Fruit fly (Drosophila melanogaster) whole organism, embryonic: ENCODE results near the gene ATPsyngamma.

ENCODE experiments used
- Antp ChIP-seq: fragments of 200-800 bp; sonication (Bioruptor generic); optimal IDR thresholded peaks from 3 replicates; lab custom pipeline; 2016; ENCODE audit warnings: missing biosample characterization, missing genetic modification characterization
- CG12391 ChIP-seq: fragments of 200-800 bp; sonication (Bioruptor generic); optimal IDR thresholded peaks from 3 replicates; lab custom pipeline; 2018; ENCODE audit warnings: missing biosample characterization, mild to moderate bottlenecking, missing genetic modification characterization, moderate library complexity
- CG12744 ChIP-seq: fragments of 200-800 bp; sonication (Bioruptor generic); optimal IDR thresholded peaks from 2 replicates; lab custom pipeline; 2016; ENCODE audit warnings: missing biosample characterization, missing genetic modification characterization
- CG14014 ChIP-seq: fragments of 200-800 bp; sonication (Bioruptor generic); IDR thresholded peaks from 2 replicates; pipeline ENCODE4 v1.3.6; 2022; ENCODE audit warnings: missing biosample characterization, missing genetic modification characterization
- CG15011 ChIP-seq: fragments of 200-800 bp; sonication (Bioruptor generic); optimal IDR thresholded peaks from 3 replicates; lab custom pipeline; 2018; ENCODE audit warnings: missing biosample characterization, mild to moderate bottlenecking, missing genetic modification characterization
- CG15601 ChIP-seq: fragments of 200-800 bp; sonication (Bioruptor generic); optimal IDR thresholded peaks from 3 replicates; lab custom pipeline; 2019; ENCODE audit warnings: missing biosample characterization, mild to moderate bottlenecking, missing genetic modification characterization, moderate library complexity
- CG17612 ChIP-seq: fragments of 200-800 bp; sonication (Bioruptor generic); IDR thresholded peaks from 2 replicates; pipeline ENCODE4 v1.3.6; 2022; ENCODE audit warnings: missing biosample characterization, missing genetic modification characterization
- CG2678 ChIP-seq: fragments of 200-800 bp; sonication (Bioruptor generic); optimal IDR thresholded peaks from 3 replicates; lab custom pipeline; 2019; ENCODE audit warnings: missing biosample characterization, mild to moderate bottlenecking, missing genetic modification characterization, moderate library complexity
- CG2875 ChIP-seq: fragments of 200-800 bp; sonication (Bioruptor generic); optimal IDR thresholded peaks from 2 replicates; lab custom pipeline; 2017; ENCODE audit warnings: missing biosample characterization, mild to moderate bottlenecking, missing genetic modification characterization, missing genetic modification reagents
- CG30403 ChIP-seq: fragments of 200-800 bp; sonication (Bioruptor generic); optimal IDR thresholded peaks from 3 replicates; lab custom pipeline; 2016; ENCODE audit warnings: missing biosample characterization, missing genetic modification characterization
- CG31388 ChIP-seq: fragments of 200-800 bp; sonication (Bioruptor generic); optimal IDR thresholded peaks from 2 replicates; lab custom pipeline; 2016; ENCODE audit warnings: missing biosample characterization, missing genetic modification characterization
- CG8388 ChIP-seq: fragments of 200-800 bp; sonication (Bioruptor generic); optimal IDR thresholded peaks from 2 replicates; lab custom pipeline; 2019; ENCODE audit warnings: missing biosample characterization, mild to moderate bottlenecking, missing genetic modification characterization, moderate library complexity
- CG9932 ChIP-seq: fragments of 200-800 bp; sonication (Bioruptor generic); IDR thresholded peaks from 2 replicates; pipeline ENCODE4 v1.3.6; 2022; ENCODE audit warnings: missing biosample characterization, missing genetic modification characterization
- CHES-1-like ChIP-seq: fragments of 200-800 bp; sonication (Bioruptor generic); optimal IDR thresholded peaks from 2 replicates; lab custom pipeline; 2016; ENCODE audit warnings: missing biosample characterization, missing genetic modification characterization
- CTCF ChIP-seq: fragments of 200-800 bp; sonication (Bioruptor generic); optimal IDR thresholded peaks from 2 replicates; lab custom pipeline; 2017; ENCODE audit warnings: missing biosample characterization, mild to moderate bottlenecking, missing genetic modification characterization, moderate library complexity
- Dbx ChIP-seq: fragments of 200-800 bp; sonication (Bioruptor generic); IDR thresholded peaks from 3 replicates; pipeline ENCODE4 v1.3.6; 2022; ENCODE audit warnings: missing biosample characterization, missing genetic modification characterization
- Dp ChIP-seq: fragments of 200-800 bp; sonication (Bioruptor generic); optimal IDR thresholded peaks from 2 replicates; lab custom pipeline; 2018; ENCODE audit warnings: missing biosample characterization, mild to moderate bottlenecking, missing genetic modification characterization, moderate library complexity
- Drgx ChIP-seq: fragments of 200-800 bp; sonication (Bioruptor generic); IDR thresholded peaks from 2 replicates; pipeline ENCODE4 v1.3.6; 2022; ENCODE audit warnings: missing biosample characterization, missing genetic modification characterization
- ERR ChIP-seq: fragments of 200-800 bp; sonication (Bioruptor generic); optimal IDR thresholded peaks from 2 replicates; lab custom pipeline; 2016; ENCODE audit warnings: missing biosample characterization, missing genetic modification characterization
- Elba2 ChIP-seq: fragments of 200-800 bp; sonication (Bioruptor generic); optimal IDR thresholded peaks from 3 replicates; lab custom pipeline; 2016; ENCODE audit warnings: missing biosample characterization, missing genetic modification characterization
- Fer3 ChIP-seq: fragments of 200-800 bp; sonication (Bioruptor generic); optimal IDR thresholded peaks from 2 replicates; lab custom pipeline; 2018; ENCODE audit warnings: missing biosample characterization, mild to moderate bottlenecking, missing genetic modification characterization, moderate library complexity
- Gsc ChIP-seq: fragments of 200-800 bp; sonication (Bioruptor generic); IDR thresholded peaks from 2 replicates; pipeline ENCODE4 v1.3.6; 2022; ENCODE audit warnings: missing biosample characterization, missing genetic modification characterization
- Gug ChIP-seq: fragments of 200-800 bp; sonication (Bioruptor generic); IDR thresholded peaks from 4 replicates; pipeline ENCODE4 v1.3.6; 2022; ENCODE audit warnings: missing biosample characterization, missing genetic modification characterization
- H2.0 ChIP-seq: fragments of 200-800 bp; sonication (Bioruptor generic); IDR thresholded peaks from 2 replicates; pipeline ENCODE4 v1.3.6; 2022; ENCODE audit warnings: missing biosample characterization, missing genetic modification characterization
- Hey ChIP-seq: fragments of 200-800 bp; sonication (Bioruptor generic); optimal IDR thresholded peaks from 3 replicates; lab custom pipeline; 2018; ENCODE audit warnings: missing biosample characterization, mild to moderate bottlenecking, missing genetic modification characterization
- Hsf ChIP-seq: fragments of 200-800 bp; sonication (Bioruptor generic); optimal IDR thresholded peaks from 3 replicates; lab custom pipeline; 2016; ENCODE audit warnings: missing biosample characterization, missing genetic modification characterization
- Lpt ChIP-seq: fragments of >200 bp; optimal IDR thresholded peaks from 2 replicates; lab custom pipeline; 2018; ENCODE audit warnings: missing biosample characterization, missing genetic modification characterization
- Stat92E ChIP-seq, 3 experiments: fragments of >200 bp in 2 of 3; fragments of 200-800 bp in 1 of 3; sonication (Bioruptor generic) in 1 of 3; optimal IDR thresholded peaks; 2 replicates each; lab custom pipeline; 2017 to 2019; ENCODE audit warnings: missing biosample characterization in 3 of 3, missing genetic modification characterization in 3 of 3, mild to moderate bottlenecking in 1 of 3, moderate library complexity in 1 of 3
- TFAM ChIP-seq: fragments of 200-800 bp; sonication (Bioruptor generic); optimal IDR thresholded peaks from 2 replicates; lab custom pipeline; 2017; ENCODE audit warnings: missing biosample characterization, missing genetic modification characterization, inconsistent platforms
- Xrp1 ChIP-seq: fragments of 200-800 bp; sonication (Bioruptor generic); IDR thresholded peaks from 2 replicates; pipeline ENCODE4 v1.3.6; 2022; ENCODE audit warnings: missing biosample characterization, missing genetic modification characterization
- ac ChIP-seq: fragments of 200-800 bp; sonication (Bioruptor generic); optimal IDR thresholded peaks from 3 replicates; lab custom pipeline; 2017; ENCODE audit warnings: missing biosample characterization, mild to moderate bottlenecking, missing genetic modification characterization
- amos ChIP-seq: fragments of 200-800 bp; sonication (Bioruptor generic); IDR thresholded peaks from 2 replicates; pipeline ENCODE4 v1.3.6; 2022; ENCODE audit warnings: missing biosample characterization, missing genetic modification characterization; ENCODE audit not compliant: partially characterized antibody
- ara ChIP-seq: fragments of 200-800 bp; sonication (Bioruptor generic); IDR thresholded peaks from 2 replicates; pipeline ENCODE4 v1.3.6; 2022; ENCODE audit warnings: missing biosample characterization, missing genetic modification characterization
- crol ChIP-seq: fragments of 200-800 bp; sonication (Bioruptor generic); IDR thresholded peaks from 2 replicates; pipeline ENCODE4 v1.3.6; 2022; ENCODE audit warnings: missing biosample characterization, missing genetic modification characterization
- dpn ChIP-seq, 2 experiments: fragments of 200-800 bp; sonication (Bioruptor generic); optimal IDR thresholded peaks; 3 replicates each; lab custom pipeline; 2016; ENCODE audit warnings: missing biosample characterization in 2 of 2, missing genetic modification characterization in 2 of 2
- dysf ChIP-seq: fragments of 200-800 bp; sonication (Bioruptor generic); IDR thresholded peaks from 3 replicates; pipeline ENCODE4 v1.3.6; 2022; ENCODE audit warnings: missing biosample characterization, missing genetic modification characterization
- ems ChIP-seq: fragments of 200-800 bp; sonication (Bioruptor generic); optimal IDR thresholded peaks from 3 replicates; lab custom pipeline; 2016; ENCODE audit warnings: missing biosample characterization, missing genetic modification characterization
- fd96Cb ChIP-seq: fragments of 200-800 bp; sonication (Bioruptor generic); optimal IDR thresholded peaks from 2 replicates; lab custom pipeline; 2018; ENCODE audit warnings: missing biosample characterization, mild to moderate bottlenecking, missing genetic modification characterization, moderate library complexity
- grau ChIP-seq: fragments of 200-800 bp; optimal IDR thresholded peaks from 3 replicates; lab custom pipeline; 2019; ENCODE audit warnings: missing biosample characterization, mild to moderate bottlenecking, missing genetic modification characterization, moderate library complexity
- mirr ChIP-seq: fragments of 200-800 bp; sonication (Bioruptor generic); optimal IDR thresholded peaks from 3 replicates; lab custom pipeline; 2018; ENCODE audit warnings: missing biosample characterization, mild to moderate bottlenecking, missing genetic modification characterization
- p53 ChIP-seq: fragments of 200-800 bp; sonication (Bioruptor generic); optimal IDR thresholded peaks from 2 replicates; lab custom pipeline; 2016; ENCODE audit warnings: missing biosample characterization, missing genetic modification characterization
- pan ChIP-seq, 4 experiments: fragments of >200 bp in 3 of 4; fragments of 200-800 bp in 1 of 4; sonication (Bioruptor generic) in 1 of 4; optimal IDR thresholded peaks in 3 of 4; IDR thresholded peaks in 1 of 4; 2 replicates each; pipeline versions ENCODE4 v1.3.6 to Lab custom; 2017 to 2022; ENCODE audit warnings: missing biosample characterization in 2 of 4, missing genetic modification characterization in 2 of 4, mixed read lengths in 1 of 4
- pita ChIP-seq: fragments of 200-800 bp; sonication (Bioruptor generic); optimal IDR thresholded peaks from 2 replicates; lab custom pipeline; 2017; ENCODE audit warnings: missing biosample characterization, mild to moderate bottlenecking, missing genetic modification characterization
- prd ChIP-seq, 3 experiments: fragments of >200 bp in 2 of 3; fragments of 200-800 bp in 1 of 3; sonication (Bioruptor generic) in 1 of 3; optimal IDR thresholded peaks in 2 of 3; IDR thresholded peaks in 1 of 3; 2 replicates in 2 of 3; 3 replicates in 1 of 3; pipeline versions ENCODE4 v1.3.6 to Lab custom; 2017 to 2022; ENCODE audit warnings: missing biosample characterization in 1 of 3, missing genetic modification characterization in 1 of 3
- pros ChIP-seq: fragments of 200-800 bp; sonication (Bioruptor generic); optimal IDR thresholded peaks from 3 replicates; lab custom pipeline; 2019; ENCODE audit warnings: missing biosample characterization, mild to moderate bottlenecking, missing genetic modification characterization, moderate library complexity
- psq ChIP-seq: fragments of 200-800 bp; sonication (Bioruptor generic); optimal IDR thresholded peaks from 2 replicates; lab custom pipeline; 2017; ENCODE audit warnings: missing biosample characterization, missing genetic modification characterization
- row ChIP-seq: fragments of 200-800 bp; sonication (Bioruptor generic); IDR thresholded peaks from 3 replicates; pipeline ENCODE4 v1.3.6; 2022; ENCODE audit warnings: missing biosample characterization, missing genetic modification characterization
- salm ChIP-seq: fragments of 200-800 bp; sonication (Bioruptor generic); optimal IDR thresholded peaks from 2 replicates; lab custom pipeline; 2018; ENCODE audit warnings: missing biosample characterization, mild to moderate bottlenecking, missing genetic modification characterization
- ssp ChIP-seq: fragments of 200-800 bp; sonication (Bioruptor generic); IDR thresholded peaks from 2 replicates; pipeline ENCODE4 v1.3.6; 2022; ENCODE audit warnings: missing biosample characterization, missing genetic modification characterization
- trh ChIP-seq: fragments of 200-800 bp; sonication (Bioruptor generic); optimal IDR thresholded peaks from 2 replicates; lab custom pipeline; 2016; ENCODE audit warnings: missing biosample characterization, missing genetic modification characterization
- vvl ChIP-seq: fragments of 200-800 bp; sonication (Bioruptor generic); IDR thresholded peaks from 2 replicates; pipeline ENCODE4 v1.3.6; 2022; ENCODE audit warnings: missing biosample characterization, missing genetic modification characterization
- zfh1 ChIP-seq: fragments of 200-800 bp; sonication (Bioruptor generic); IDR thresholded peaks from 3 replicates; pipeline ENCODE4 v1.3.6; 2022; ENCODE audit warnings: missing biosample characterization, missing genetic modification characterization

ATPsyngamma gene

DNA sequence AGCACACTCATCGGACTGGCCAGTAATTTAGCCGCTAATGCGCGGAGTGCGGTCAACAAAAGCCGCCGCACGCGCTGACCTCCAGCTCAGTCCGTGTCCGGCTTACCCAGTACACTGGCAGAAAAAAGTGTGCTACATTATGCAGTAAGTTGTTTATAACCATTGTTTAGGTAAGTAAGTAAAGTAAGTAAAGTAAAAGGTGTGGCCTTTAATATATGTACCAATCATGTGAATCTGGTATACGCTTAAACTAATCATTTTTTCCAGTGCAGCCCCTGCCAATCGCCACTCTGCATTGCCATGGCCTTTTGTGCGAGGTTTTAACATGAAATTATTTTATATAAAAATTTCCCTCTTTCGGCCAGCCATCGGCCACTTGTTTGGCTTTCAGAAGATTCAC is 37.5 kb downstream of the ATPsyngamma start (continued):
- TF ChIP-seq Hsf (GFP tag; lab: Kevin White, UChicago) (no peak), H2.0 (GFP tag; lab: Robert Waterston, UW) (0 out of 2 replicates have a peak, but pooled peaks have one; percentile 13), grau (tag; lab: Kevin White, UChicago) (peak; percentile 0), CG8388 (GFP tag; lab: Kevin White, UChicago) (no peak), CG15011 (GFP tag; lab: Kevin White, UChicago) (no peak), p53 (GFP tag; lab: Kevin White, UChicago) (no peak), prd (optimal IDR thresholded peaks at IDR 0.05; lab: Kevin White, UChicago) (no peak), prd (GFP tag; IDR thresholded peaks at IDR 0.05; lab: Robert Waterston, UW) (peak; percentile 55; the same call in 2 of the 3 replicates), Antp (no peak), CG15601 (no peak), pita (GFP tag; lab: Kevin White, UChicago) (no peak), Hey (no peak), dpn (GFP tag; optimal IDR thresholded peaks at IDR 0.05; lab: Kevin White, UChicago) (no peak), amos (GFP tag; lab: Robert Waterston, UW) (no peak), zfh1 (GFP tag; lab: Robert Waterston, UW) (peak; percentile 54; the same call in 2 of the 3 replicates), Gug (no peak), Dp (GFP tag; lab: Kevin White, UChicago) (no peak), crol (GFP tag; lab: Robert Waterston, UW) (no peak), Fer3 (tag; lab: Kevin White, UChicago) (no peak), CHES-1-like (GFP tag; lab: Kevin White, UChicago) (no peak), Drgx (GFP tag; lab: Robert Waterston, UW) (no peak), trh (GFP tag; lab: Kevin White, UChicago) (no peak), ems (no peak), Gsc (GFP tag; lab: Robert Waterston, UW) (no peak), CG12744 (GFP tag; lab: Kevin White, UChicago) (no peak), row (GFP tag; lab: Robert Waterston, UW) (peak; percentile 35; the same call in 2 of the 3 replicates), Elba2 (GFP tag; lab: Kevin White, UChicago) (no peak), pros (GFP tag; lab: Kevin White, UChicago) (no peak), CG2678 (tag; lab: Kevin White, UChicago) (no peak), Stat92E (GFP tag; optimal IDR thresholded peaks at IDR 0.05; lab: Kevin White, UChicago) (no peak), psq (GFP tag; lab: Kevin White, UChicago) (no peak), Xrp1 (peak; percentile 43), fd96Cb (tag; lab: Kevin White, UChicago) (peak; percentile 3), salm (no peak), dysf (GFP tag; lab: Robert Waterston, UW) (0 out of 3 replicates have a peak, but pooled peaks have one; percentile 41), ara (GFP tag; lab: Robert Waterston, UW) (no peak), Lpt (GFP tag; lab: Kevin White, UChicago) (no peak), CG17612 (no peak), CTCF (GFP tag; lab: Kevin White, UChicago) (no peak), pan (optimal IDR thresholded peaks at IDR 0.05; lab: Kevin White, UChicago) (no peak), pan (GFP tag; optimal IDR thresholded peaks at IDR 0.05 in 1 of 2, IDR thresholded peaks at IDR 0.05 in 1 of 2) (no peak), CG9932 (no peak), vvl (GFP tag; lab: Robert Waterston, UW) (0 out of 2 replicates have a peak, but pooled peaks have one; percentile 17), CG30403 (no peak), CG31388 (GFP tag; lab: Kevin White, UChicago) (no peak), CG2875 (GFP tag; lab: Kevin White, UChicago) (no peak), ac (GFP tag; lab: Kevin White, UChicago) (no peak), mirr (GFP tag; lab: Kevin White, UChicago) (no peak), Dbx (no peak), ssp (GFP tag; lab: Robert Waterston, UW) (no peak), CG12391 (peak; percentile 8), ERR (no peak), TFAM (no peak), CG14014 (GFP tag; lab: Robert Waterston, UW) (no peak)
